Fruit fly (Drosophila melanogaster): ENCODE results near the gene CG18417.
A peak's percentile ranks its signal among the peaks of the same experiment; 100 is the strongest.

The CG18417 gene

DNA sequence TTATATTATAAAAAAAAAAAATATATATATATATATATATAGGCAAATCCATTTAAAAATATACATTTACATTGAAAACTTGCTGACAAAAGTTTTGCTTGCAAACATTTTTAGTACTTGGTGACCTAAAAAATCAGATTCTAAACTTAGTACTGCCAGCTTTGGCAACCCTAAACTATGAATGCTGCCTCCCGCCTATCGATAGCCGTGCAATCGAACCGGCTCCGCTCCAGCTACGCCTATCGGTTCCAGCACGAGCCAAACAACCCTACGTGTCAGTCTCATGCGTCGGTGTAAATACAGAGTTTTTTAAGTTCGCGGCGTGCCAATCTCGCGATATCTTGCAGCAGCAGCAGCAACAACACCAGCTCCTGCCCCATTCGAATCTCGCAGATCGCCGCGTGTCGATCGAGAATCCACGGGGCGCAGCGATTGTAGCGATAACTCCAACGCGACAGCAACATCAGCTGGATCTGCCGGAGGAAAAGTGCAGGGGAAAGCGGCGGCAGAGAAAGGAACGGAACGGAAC, 39.5 kb upstream of the CG18417 start, which contains the start of gene Sec63 (continued):
- TF ChIP-seq emc (GFP tag; optimal IDR thresholded peaks at IDR 0.05) (no peak), chif (GFP tag; optimal IDR thresholded peaks at IDR 0.05) (no peak), Kr (GFP tag; optimal IDR thresholded peaks at IDR 0.05) (no peak), Lim3 (GFP tag; IDR thresholded peaks at IDR 0.05) (no peak), ttk (GFP tag; IDR thresholded peaks at IDR 0.05) (0 out of 2 replicates have a peak, but pooled peaks have one; percentile 29), Hr3 (GFP tag; optimal IDR thresholded peaks at IDR 0.05) (peak; percentile 59), hb (GFP tag; IDR thresholded peaks at IDR 0.05; ENCODE audit: partially characterized antibody) (peak; percentile 87), amos (GFP tag; IDR thresholded peaks at IDR 0.05; ENCODE audit: partially characterized antibody) (peak; percentile 92), Ravus (GFP tag; IDR thresholded peaks at IDR 0.05) (0 out of 2 replicates have a peak, but pooled peaks have one; percentile 9), Eip74EF (GFP tag; optimal IDR thresholded peaks at IDR 0.05) (no peak), CG15269 (tag; optimal IDR thresholded peaks at IDR 0.05) (peak; percentile 16), bigmax (GFP tag; optimal IDR thresholded peaks at IDR 0.05) (no peak), tio (GFP tag; optimal IDR thresholded peaks at IDR 0.05) (no peak), ato (GFP tag; IDR thresholded peaks at IDR 0.05; ENCODE audit: partially characterized antibody) (peak; percentile 54; the same call in 1 of the 2 replicates), Ets65A (GFP tag) (no peak), sqz (GFP tag; optimal IDR thresholded peaks at IDR 0.05) (no peak), zfh1 (GFP tag; IDR thresholded peaks at IDR 0.05) (0 out of 3 replicates have a peak, but pooled peaks have one; percentile 40), Lpt (GFP tag; optimal IDR thresholded peaks at IDR 0.05) (no peak), Mrtf (GFP tag; IDR thresholded peaks at IDR 0.05) (no peak), CG42726 (GFP tag; IDR thresholded peaks at IDR 0.05; ENCODE audit: partially characterized antibody) (peak; percentile 94), CG1792 (GFP tag; optimal IDR thresholded peaks at IDR 0.05) (no peak), E2f1 (GFP tag; IDR thresholded peaks at IDR 0.05) (no peak; the same call in 1 of the 2 replicates), otp (GFP tag; IDR thresholded peaks at IDR 0.05) (no peak), CG10565 (GFP tag; optimal IDR thresholded peaks at IDR 0.05) (no peak), CG2199 (GFP tag; IDR thresholded peaks at IDR 0.05) (peak; percentile 23; the same call in 1 of the 3 replicates), CG11696 (GFP tag; IDR thresholded peaks at IDR 0.05) (no peak), croc (GFP tag; conservative IDR thresholded peaks at IDR 0.05) (no peak), eve (GFP tag; optimal IDR thresholded peaks at IDR 0.05) (no peak), CG14710 (tag; optimal IDR thresholded peaks at IDR 0.05) (no peak), stwl (tag; optimal IDR thresholded peaks at IDR 0.05) (peak; percentile 90), CG2116 (GFP tag; optimal IDR thresholded peaks at IDR 0.05) (peak; percentile 78), da (GFP tag; optimal IDR thresholded peaks at IDR 0.05) (no peak), unc-4 (GFP tag; IDR thresholded peaks at IDR 0.05; ENCODE audit: partially characterized antibody) (peak; percentile 80), unpg (GFP tag; optimal IDR thresholded peaks at IDR 0.05) (peak; percentile 53), CG8281 (tag; optimal IDR thresholded peaks at IDR 0.05) (no peak), CG15073 (GFP tag; optimal IDR thresholded peaks at IDR 0.05) (no peak), tx (GFP tag; optimal IDR thresholded peaks at IDR 0.05) (no peak), z (GFP tag; IDR thresholded peaks at IDR 0.05) (peak; percentile 41; the same call in 1 of the 3 replicates), maf-S (GFP tag; optimal IDR thresholded peaks at IDR 0.05) (no peak), CG12744 (GFP tag; optimal IDR thresholded peaks at IDR 0.05) (no peak), abd-A (tag; optimal IDR thresholded peaks at IDR 0.05) (no peak), az2 (GFP tag; optimal IDR thresholded peaks at IDR 0.05) (peak; percentile 47), CG13624 (GFP tag; optimal IDR thresholded peaks at IDR 0.05) (peak; percentile 36), CG18476 (GFP tag; optimal IDR thresholded peaks at IDR 0.05) (no peak), CTCF (GFP tag; optimal IDR thresholded peaks at IDR 0.05) (peak; percentile 72), shn (GFP tag; optimal IDR thresholded peaks at IDR 0.05) (no peak), CG3281 (GFP tag; optimal IDR thresholded peaks at IDR 0.05) (peak; percentile 58), CG34224 (GFP tag; IDR thresholded peaks at IDR 0.05; ENCODE audit: partially characterized antibody) (peak; percentile 63), rib (GFP tag; IDR thresholded peaks at IDR 0.05) (no peak), Scr (GFP tag; IDR thresholded peaks at IDR 0.05; ENCODE audit: partially characterized antibody) (peak; percentile 79), CoRest (tag; optimal IDR thresholded peaks at IDR 0.05) (peak; percentile 34)

All from whole organism, embryonic.